Worm (Caenorhabditis elegans) whole organism, young adult: Measurements from ENCODE around the gene srd-45.

Experiments
- B0019.2 ChIP-seq: fragments of 200-800 bp; sonication (Bioruptor generic); conservative IDR thresholded peaks from 2 replicates; pipeline ENCODE4 v1.3.6; 2022; ENCODE audit warnings: missing genetic modification reagents, missing genetic modification characterization, missing compliant biosample characterization
- F23B12.7 ChIP-seq: sonication (generic microtip); optimal IDR thresholded peaks from 2 replicates; lab custom pipeline; 2017; ENCODE audit warnings: missing genetic modification characterization, mild to moderate bottlenecking, missing compliant biosample characterization, antibody characterized with exemption, moderate library complexity; ENCODE audit not compliant: insufficient read depth
- F37B4.10 ChIP-seq: fragments of 200-800 bp; sonication (Bioruptor generic); IDR thresholded peaks from 2 replicates; pipeline ENCODE4 v1.3.6; 2022; ENCODE audit warnings: missing genetic modification characterization, missing compliant biosample characterization
- F55B11.4 ChIP-seq: sonication (generic microtip); optimal IDR thresholded peaks from 2 replicates; lab custom pipeline; 2016; ENCODE audit warnings: missing compliant biosample characterization, missing genetic modification characterization, borderline replicate concordance; ENCODE audit not compliant: insufficient read depth
- F57A8.1 ChIP-seq: fragments of 200-800 bp; sonication (Bioruptor generic); optimal IDR thresholded peaks from 2 replicates; lab custom pipeline; 2018; ENCODE audit warnings: mild to moderate bottlenecking, missing genetic modification characterization, moderate library complexity, missing compliant biosample characterization
- K11D2.4 ChIP-seq: fragments of 200-800 bp; sonication (Bioruptor generic); IDR thresholded peaks from 2 replicates; pipeline ENCODE4 v1.3.6; 2022; ENCODE audit warnings: missing genetic modification reagents, missing genetic modification characterization, missing compliant biosample characterization
- T07F8.4 ChIP-seq: sonication (generic microtip); optimal IDR thresholded peaks from 2 replicates; lab custom pipeline; 2016; ENCODE audit warnings: mild to moderate bottlenecking, missing genetic modification characterization, moderate library complexity, missing compliant biosample characterization
- attf-3 ChIP-seq: fragments of 200-800 bp; sonication (Bioruptor generic); conservative IDR thresholded peaks from 2 replicates; pipeline ENCODE4 v1.3.6; 2022; ENCODE audit warnings: missing genetic modification reagents, missing genetic modification characterization, missing compliant biosample characterization
- ceh-100 ChIP-seq: fragments of 200-800 bp; sonication (Bioruptor generic); IDR thresholded peaks from 2 replicates; pipeline ENCODE4 v1.3.6; 2022; ENCODE audit warnings: missing genetic modification reagents, missing genetic modification characterization, missing compliant biosample characterization
- ceh-27 ChIP-seq: fragments of 200-800 bp; sonication (Bioruptor generic); optimal IDR thresholded peaks from 2 replicates; lab custom pipeline; 2018; ENCODE audit warnings: mild to moderate bottlenecking, missing genetic modification characterization, moderate library complexity, missing compliant biosample characterization
- ceh-58 ChIP-seq: fragments of 200-800 bp; sonication (Bioruptor generic); IDR thresholded peaks from 2 replicates; pipeline ENCODE4 v1.3.6; 2022; ENCODE audit warnings: missing genetic modification characterization, missing compliant biosample characterization
- ceh-91 ChIP-seq: fragments of 200-800 bp; sonication (Bioruptor generic); IDR thresholded peaks from 2 replicates; pipeline ENCODE4 v1.3.6; 2022; ENCODE audit warnings: missing genetic modification reagents, missing genetic modification characterization, missing compliant biosample characterization
- die-1 ChIP-seq: sonication (generic microtip); optimal IDR thresholded peaks from 2 replicates; lab custom pipeline; 2016; ENCODE audit warnings: missing genotype, mild to moderate bottlenecking, missing genetic modification characterization, missing compliant biosample characterization
- efl-1 ChIP-seq: fragments of 150-350 bp; optimal IDR thresholded peaks from 2 replicates; lab custom pipeline; 2014; ENCODE audit warnings: missing biosample characterization, missing genetic modification reagents, missing genetic modification characterization
- egl-18 ChIP-seq: fragments of 200-800 bp; sonication (Bioruptor generic); IDR thresholded peaks from 2 replicates; pipeline ENCODE4 v1.3.6; 2022; ENCODE audit warnings: missing genetic modification reagents, missing genetic modification characterization, missing compliant biosample characterization
- ekl-4 ChIP-seq: fragments of 200-800 bp; sonication (Bioruptor generic); IDR thresholded peaks from 2 replicates; pipeline ENCODE4 v1.3.6; 2022; ENCODE audit warnings: missing genetic modification reagents, missing genetic modification characterization, missing compliant biosample characterization
- him-1 ChIP-seq: sonication (generic microtip); optimal IDR thresholded peaks from 2 replicates; lab custom pipeline; 2016; ENCODE audit warnings: missing genotype, missing genetic modification reagents, missing genetic modification characterization, missing compliant biosample characterization
- hlh-12 ChIP-seq: sonication (generic microtip); optimal IDR thresholded peaks from 2 replicates; lab custom pipeline; 2016; ENCODE audit warnings: missing genetic modification characterization, missing compliant biosample characterization
- hlh-26 ChIP-seq: fragments of 200-800 bp; sonication (Bioruptor generic); conservative IDR thresholded peaks from 2 replicates; pipeline ENCODE4 v1.3.6; 2022; ENCODE audit warnings: missing genetic modification reagents, missing genetic modification characterization, missing compliant biosample characterization
- hmg-1.2 ChIP-seq: fragments of 200-800 bp; sonication (Bioruptor generic); IDR thresholded peaks from 2 replicates; pipeline ENCODE4 v1.3.6; 2022; ENCODE audit warnings: missing genetic modification reagents, missing genetic modification characterization, missing compliant biosample characterization
- hrde-1 ChIP-seq: sonication (generic microtip); optimal IDR thresholded peaks from 2 replicates; lab custom pipeline; 2016; ENCODE audit warnings: missing genetic modification characterization, mild to moderate bottlenecking, missing compliant biosample characterization, moderate library complexity, missing genotype, missing genetic modification reagents, borderline replicate concordance
- let-607 ChIP-seq, 2 experiments: fragments of 200-800 bp in 1 of 2; sonication (Bioruptor generic) in 1 of 2; sonication (generic microtip) in 1 of 2; optimal IDR thresholded peaks; 2 replicates each; lab custom pipeline; 2016 to 2018; ENCODE audit warnings: mild to moderate bottlenecking in 2 of 2, missing compliant biosample characterization in 2 of 2, missing genetic modification characterization in 2 of 2, moderate library complexity in 2 of 2, missing genotype in 1 of 2
- lin-35 ChIP-seq, 3 experiments: fragments of 150-350 bp in 2 of 3; sonication (generic microtip) in 1 of 3; optimal IDR thresholded peaks; 2 replicates each; lab custom pipeline; 2014 to 2018; ENCODE audit warnings: missing biosample characterization in 3 of 3, missing genetic modification characterization in 3 of 3, missing genetic modification reagents in 3 of 3
- lsl-1 ChIP-seq: fragments of 200-800 bp; sonication (Bioruptor generic); optimal IDR thresholded peaks from 2 replicates; lab custom pipeline; 2018; ENCODE audit warnings: mild to moderate bottlenecking, missing genetic modification characterization, moderate library complexity, missing compliant biosample characterization
- madf-10 ChIP-seq: sonication (generic microtip); optimal IDR thresholded peaks from 2 replicates; lab custom pipeline; 2016; ENCODE audit warnings: mild to moderate bottlenecking, missing genetic modification characterization, missing compliant biosample characterization
- madf-6 ChIP-seq: fragments of 200-800 bp; sonication (Bioruptor generic); IDR thresholded peaks from 2 replicates; pipeline ENCODE4 v1.3.6; 2022; ENCODE audit warnings: missing genetic modification reagents, missing genetic modification characterization, missing compliant biosample characterization
- mxl-1 ChIP-seq: sonication (generic microtip); optimal IDR thresholded peaks from 2 replicates; lab custom pipeline; 2016; ENCODE audit warnings: missing genetic modification characterization, missing compliant biosample characterization
- nfya-2 ChIP-seq: fragments of 200-800 bp; sonication (Bioruptor generic); IDR thresholded peaks from 2 replicates; pipeline ENCODE4 v1.3.6; 2022; ENCODE audit warnings: missing genetic modification reagents, missing genetic modification characterization, missing compliant biosample characterization
- nhr-179 ChIP-seq: sonication (generic microtip); optimal IDR thresholded peaks from 2 replicates; lab custom pipeline; 2016; ENCODE audit warnings: mild to moderate bottlenecking, missing genetic modification characterization, missing compliant biosample characterization
- nhr-90 ChIP-seq: sonication (generic microtip); optimal IDR thresholded peaks from 2 replicates; lab custom pipeline; 2016; ENCODE audit warnings: missing genotype, mild to moderate bottlenecking, missing genetic modification characterization, missing compliant biosample characterization
- pha-4 ChIP-seq: fragments of 150-350 bp; sonication (generic microtip); optimal IDR thresholded peaks from 2 replicates; lab custom pipeline; 2014; ENCODE audit warnings: missing biosample characterization, missing genetic modification reagents, missing genetic modification characterization
- rcor-1 ChIP-seq: fragments of 200-800 bp; sonication (Bioruptor generic); IDR thresholded peaks from 2 replicates; pipeline ENCODE4 v1.3.6; 2022; ENCODE audit warnings: missing genetic modification reagents, missing genetic modification characterization, missing compliant biosample characterization
- sdz-38 ChIP-seq: sonication (generic microtip); optimal IDR thresholded peaks from 2 replicates; lab custom pipeline; 2016; ENCODE audit warnings: missing genotype, missing genetic modification characterization, missing compliant biosample characterization
- sea-2 ChIP-seq: fragments of 200-800 bp; sonication (Bioruptor generic); IDR thresholded peaks from 2 replicates; pipeline ENCODE4 v1.3.6; 2022; ENCODE audit warnings: missing genetic modification characterization, missing compliant biosample characterization
- snpc-1.3 ChIP-seq: sonication (generic microtip); optimal IDR thresholded peaks from 2 replicates; lab custom pipeline; 2017; ENCODE audit warnings: missing genetic modification characterization, mild to moderate bottlenecking, missing compliant biosample characterization, antibody characterized with exemption, moderate library complexity, missing genotype, missing genetic modification reagents; ENCODE audit not compliant: insufficient read depth
- somi-1 ChIP-seq: fragments of 200-800 bp; sonication (Bioruptor generic); optimal IDR thresholded peaks from 2 replicates; lab custom pipeline; 2018; ENCODE audit warnings: mild to moderate bottlenecking, missing genetic modification characterization, missing compliant biosample characterization
- sptf-2 ChIP-seq: fragments of 200-800 bp; sonication (Bioruptor generic); optimal IDR thresholded peaks from 2 replicates; lab custom pipeline; 2018; ENCODE audit warnings: mild to moderate bottlenecking, missing genetic modification characterization, missing compliant biosample characterization
- tbp1 ChIP-seq: fragments of 200-800 bp; sonication (Bioruptor generic); optimal IDR thresholded peaks from 2 replicates; lab custom pipeline; 2018; ENCODE audit warnings: mild to moderate bottlenecking, missing genetic modification characterization, missing compliant biosample characterization
- tlf-1 ChIP-seq: fragments of 200-800 bp; sonication (Bioruptor generic); optimal IDR thresholded peaks from 2 replicates; lab custom pipeline; 2018; ENCODE audit warnings: mild to moderate bottlenecking, missing genetic modification characterization, missing compliant biosample characterization
- ztf-18 ChIP-seq: sonication (generic microtip); optimal IDR thresholded peaks from 2 replicates; lab custom pipeline; 2016; ENCODE audit warnings: missing genotype, mild to moderate bottlenecking, missing genetic modification characterization, missing compliant biosample characterization
- ztf-6 ChIP-seq: fragments of 200-800 bp; sonication (Bioruptor generic); IDR thresholded peaks from 2 replicates; pipeline ENCODE4 v1.3.6; 2022; ENCODE audit warnings: missing genetic modification reagents, missing genetic modification characterization, missing compliant biosample characterization

The srd-45 gene

ce11 chrX:12347822-12348221 is 19.0 kb downstream of the srd-45 start (continued):
- TF ChIP-seq him-1 (tag; lab: Kevin White, UChicago) (peak; percentile 75), die-1 (peak; percentile 87), efl-1 (GFP tag; lab: Kevin White, UChicago) (peak; percentile 7), ztf-18 (tag; lab: Kevin White, UChicago) (peak; percentile 58), hmg-1.2 (peak; percentile 69), F55B11.4 (tag; lab: Kevin White, UChicago) (no peak), hlh-12 (tag; lab: Kevin White, UChicago) (no peak), hrde-1 (peak; percentile 61), tbp1 (GFP tag; lab: Kevin White, UChicago) (peak; percentile 94), egl-18 (no peak), ceh-27 (GFP tag; lab: Kevin White, UChicago) (peak; percentile 1), nhr-90 (peak; percentile 83), F57A8.1 (GFP tag; lab: Kevin White, UChicago) (no peak), ekl-4 (0 out of 2 replicates have a peak, but pooled peaks have one; percentile 22), lin-35 (GFP tag; optimal IDR thresholded peaks at IDR 0.05; lab: Kevin White, UChicago) (no peak), tlf-1 (GFP tag; lab: Kevin White, UChicago) (no peak), let-607 (tag; optimal IDR thresholded peaks at IDR 0.05; lab: Kevin White, UChicago) (peak in 1 of 2 experiments; percentile 37), nfya-2 (GFP tag; lab: Robert Waterston, UW) (no peak), ceh-58 (GFP tag; lab: Robert Waterston, UW) (no peak), ceh-100 (GFP tag; lab: Robert Waterston, UW) (no peak), sea-2 (no peak), B0019.2 (GFP tag; lab: Robert Waterston, UW) (0 out of 2 replicates have a peak, but pooled peaks have one; percentile 7), K11D2.4 (GFP tag; lab: Robert Waterston, UW) (no peak), ztf-6 (no peak), mxl-1 (tag; lab: Kevin White, UChicago) (peak; percentile 40), F23B12.7 (no peak), F37B4.10 (GFP tag; lab: Robert Waterston, UW) (no peak), sptf-2 (no peak), snpc-1.3 (tag; lab: Kevin White, UChicago) (peak; percentile 81), attf-3 (GFP tag; lab: Robert Waterston, UW) (0 out of 2 replicates have a peak, but pooled peaks have one; percentile 16), ceh-91 (GFP tag; lab: Robert Waterston, UW) (no peak), lsl-1 (GFP tag; lab: Kevin White, UChicago) (no peak), madf-6 (GFP tag; lab: Robert Waterston, UW) (0 out of 2 replicates have a peak, but pooled peaks have one; percentile 49), madf-10 (tag; lab: Kevin White, UChicago) (peak; percentile 41)

- TF ChIP-seq hlh-26 (GFP tag; lab: Robert Waterston, UW) (no peak), sdz-38 (tag; lab: Kevin White, UChicago) (no peak), somi-1 (GFP tag; lab: Kevin White, UChicago) (no peak), nhr-179 (tag; lab: Kevin White, UChicago) (no peak), mxl-1 (tag; lab: Kevin White, UChicago) (no peak), sptf-2 (no peak), rcor-1 (GFP tag; lab: Robert Waterston, UW) (no peak), T07F8.4 (tag; lab: Kevin White, UChicago) (no peak), pha-4 (tag; lab: Kevin White, UChicago) (no peak), hrde-1 (no peak)
Measured at ce11 chrX:12348329-12348728, 19.6 kb downstream of the srd-45 start, which contains the start of gene F42F12.14. F42F12.14 (plus strand) TSS chrX:12348629.
